Fruit fly (Drosophila melanogaster) Kc167 (cell line): ENCODE data around the gene Hsp70Aa.

Source experiments
- Myc ChIP-seq: fragments of >200 bp; optimal IDR thresholded peaks from 2 replicates; lab custom pipeline; 2017; ENCODE audit warnings: missing external identifiers
- Sin3A ChIP-seq: fragments of >200 bp; optimal IDR thresholded peaks from 2 replicates; lab custom pipeline; 2018; ENCODE audit warnings: missing external identifiers
- h ChIP-seq: fragments of >200 bp; optimal IDR thresholded peaks from 3 replicates; lab custom pipeline; 2018; ENCODE audit warnings: missing external identifiers
- psq ChIP-seq: fragments of >200 bp; optimal IDR thresholded peaks from 2 replicates; lab custom pipeline; 2017; ENCODE audit warnings: missing external identifiers
- ttk ChIP-seq: sonication (Bioruptor generic); optimal IDR thresholded peaks from 2 replicates; lab custom pipeline; 2017; ENCODE audit warnings: missing external identifiers

DNA sequence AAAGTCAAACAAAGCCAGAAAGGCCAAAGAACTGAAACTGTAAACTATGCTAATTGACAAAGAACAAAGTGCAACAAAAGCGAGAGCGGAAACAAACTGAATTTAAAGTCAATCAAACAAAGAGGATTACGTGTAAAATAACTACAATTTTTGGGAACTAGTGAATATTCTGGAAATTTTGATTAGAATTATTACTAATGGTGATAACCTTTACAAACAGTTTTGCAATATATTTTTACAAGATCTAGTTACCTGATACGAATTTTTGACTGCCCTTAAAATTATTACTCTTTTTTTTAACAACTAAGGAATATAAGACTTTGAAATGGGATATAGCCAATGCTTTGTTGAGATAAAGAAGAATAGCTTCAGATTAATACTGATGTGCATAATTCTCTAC is 25.4 kb downstream of the Hsp70Aa start, which contains the start of gene CG14731:
- TF ChIP-seq ttk (lab: Kevin White, UChicago) (no peak), h (lab: Kevin White, UChicago) (no peak), psq (lab: Kevin White, UChicago) (no peak), Sin3A (lab: Kevin White, UChicago) (no peak), Myc (no peak)
